Fruit fly (Drosophila melanogaster): Measurements from ENCODE around the gene Jon66Ci.

Jon66Ci gene

DNA sequence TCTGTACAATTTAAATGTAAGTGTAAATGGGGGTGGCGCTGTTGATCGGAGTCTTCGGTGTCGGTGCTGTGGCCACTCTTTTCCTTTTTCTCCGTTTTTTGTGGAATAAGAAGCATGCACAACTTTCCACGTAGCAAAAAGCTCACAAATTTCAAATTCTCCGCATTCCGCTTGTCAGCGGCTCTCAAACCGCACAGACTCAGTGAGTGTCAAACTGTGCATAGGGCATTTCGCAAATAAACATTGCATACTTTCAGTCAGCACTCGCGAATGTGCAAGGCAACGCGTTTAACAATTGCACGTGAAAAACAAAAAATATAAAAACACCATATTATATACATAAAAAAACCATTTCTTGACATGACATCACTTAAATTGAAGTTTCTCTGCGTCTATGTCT is 3.6 kb downstream of the Jon66Ci start (continued):
- TF ChIP-seq CHES-1-like (GFP tag; optimal IDR thresholded peaks at IDR 0.05) (no peak), CG14710 (tag; optimal IDR thresholded peaks at IDR 0.05) (no peak), sd (tag; optimal IDR thresholded peaks at IDR 0.05) (peak; percentile 100), MESR4 (GFP tag; optimal IDR thresholded peaks at IDR 0.05) (no peak), Atf3 (GFP tag; optimal IDR thresholded peaks at IDR 0.05) (no peak), insv (GFP tag; optimal IDR thresholded peaks at IDR 0.05) (no peak), grau (tag; optimal IDR thresholded peaks at IDR 0.05) (no peak), fd64A (GFP tag; optimal IDR thresholded peaks at IDR 0.05) (no peak), Dek (tag; optimal IDR thresholded peaks at IDR 0.05) (no peak), CG7963 (GFP tag; IDR thresholded peaks at IDR 0.05; ENCODE audit: partially characterized antibody) (no peak), kah (GFP tag; optimal IDR thresholded peaks at IDR 0.05) (no peak), dpn (GFP tag; optimal IDR thresholded peaks at IDR 0.05) (no peak), CG2202 (tag; optimal IDR thresholded peaks at IDR 0.05) (no peak), Dll (GFP tag; IDR thresholded peaks at IDR 0.05; ENCODE audit: partially characterized antibody) (no peak), CG17802 (tag; optimal IDR thresholded peaks at IDR 0.05) (no peak), zen2 (GFP tag; IDR thresholded peaks at IDR 0.05; ENCODE audit: partially characterized antibody) (no peak), CG10565 (GFP tag; optimal IDR thresholded peaks at IDR 0.05) (no peak), Scr (GFP tag; IDR thresholded peaks at IDR 0.05; ENCODE audit: partially characterized antibody) (peak; percentile 25)

DNA sequence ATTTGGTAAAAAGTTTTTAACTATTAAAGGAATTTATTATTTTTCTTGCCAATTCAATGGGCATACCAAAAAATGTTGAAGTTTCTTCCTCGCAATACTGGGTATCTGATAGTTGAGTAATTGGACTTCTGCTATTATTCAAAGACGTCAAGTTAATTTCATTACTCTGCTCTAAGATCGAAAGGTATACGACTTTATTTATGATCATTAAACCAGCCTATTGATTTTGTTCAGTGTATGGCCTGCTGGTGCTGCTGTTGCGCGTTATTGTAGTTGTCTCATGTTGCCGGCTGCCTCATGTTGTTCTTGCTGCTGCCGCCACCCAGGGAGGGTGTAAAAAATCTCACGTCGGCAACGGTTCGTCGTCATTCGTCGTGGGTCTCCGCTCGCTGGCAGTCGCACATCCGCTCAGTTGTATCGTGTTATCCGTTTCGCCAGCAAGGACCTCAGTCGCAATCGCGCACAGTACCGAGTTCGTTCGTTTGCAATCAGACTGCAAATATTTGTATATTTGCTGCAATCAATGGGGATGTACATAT is 4.4 kb downstream of the Jon66Ci start, which contains the start of gene CG7120:
Gene CG7120, plus strand, starts transcription at position 371 of the 539 bp plus-strand sequence.
- TF ChIP-seq Oli (tag; optimal IDR thresholded peaks at IDR 0.05) (peak; percentile 67), ab (GFP tag; optimal IDR thresholded peaks at IDR 0.05) (no peak), sisA (GFP tag; IDR thresholded peaks at IDR 0.05) (0 out of 2 replicates have a peak, but pooled peaks have one; percentile 25), Bteb2 (GFP tag; optimal IDR thresholded peaks at IDR 0.05) (peak; percentile 49), CG8944 (GFP tag; optimal IDR thresholded peaks at IDR 0.05) (peak; percentile 11), Hsf (GFP tag; optimal IDR thresholded peaks at IDR 0.05) (peak; percentile 38), slbo (GFP tag; IDR thresholded peaks at IDR 0.05) (0 out of 2 replicates have a peak, but pooled peaks have one; percentile 36), CG17829 (tag; optimal IDR thresholded peaks at IDR 0.05) (peak; percentile 51), CG3995 (GFP tag; optimal IDR thresholded peaks at IDR 0.05) (no peak), CG14014 (GFP tag; IDR thresholded peaks at IDR 0.05) (peak; percentile 41; the same call in 1 of the 2 replicates), Dip3 (GFP tag; optimal IDR thresholded peaks at IDR 0.05) (peak; percentile 38), gem (tag; optimal IDR thresholded peaks at IDR 0.05) (peak; percentile 63), CG3281 (GFP tag; optimal IDR thresholded peaks at IDR 0.05) (no peak), CG3065 (GFP tag; optimal IDR thresholded peaks at IDR 0.05) (no peak), zen (tag; optimal IDR thresholded peaks at IDR 0.05) (peak; percentile 37), sug (tag; optimal IDR thresholded peaks at IDR 0.05) (no peak), Spps (tag; optimal IDR thresholded peaks at IDR 0.05) (peak; percentile 22), Ptx1 (GFP tag; IDR thresholded peaks at IDR 0.05) (0 out of 2 replicates have a peak, but pooled peaks have one; percentile 13), her (GFP tag; optimal IDR thresholded peaks at IDR 0.05) (no peak), CG10979 (tag; optimal IDR thresholded peaks at IDR 0.05) (peak; percentile 74), bcd (GFP tag; optimal IDR thresholded peaks at IDR 0.05) (peak; percentile 27), HLH4C (GFP tag; IDR thresholded peaks at IDR 0.05; ENCODE audit: partially characterized antibody) (peak; percentile 67; the same call in 1 of the 3 replicates), nerfin-1 (tag; optimal IDR thresholded peaks at IDR 0.05) (peak; percentile 65), pros (GFP tag; optimal IDR thresholded peaks at IDR 0.05) (no peak), Blimp-1 (GFP tag; optimal IDR thresholded peaks at IDR 0.05) (peak; percentile 55), CG18011 (GFP tag; optimal IDR thresholded peaks at IDR 0.05) (peak; percentile 10), CG9817 (tag; optimal IDR thresholded peaks at IDR 0.05) (peak; percentile 26), HmgZ (tag; optimal IDR thresholded peaks at IDR 0.05) (no peak), CoRest (tag; optimal IDR thresholded peaks at IDR 0.05) (peak; percentile 44), jing (GFP tag; optimal IDR thresholded peaks at IDR 0.05) (peak; percentile 28), CTCF (GFP tag; optimal IDR thresholded peaks at IDR 0.05) (peak; percentile 4), CG10267 (tag; optimal IDR thresholded peaks at IDR 0.05) (peak; percentile 5)

All from whole organism, embryonic.